Fruit fly (Drosophila melanogaster) whole organism, embryonic: ENCODE measurements around the gene Ogdh.

Experiments used
- Atf-2 ChIP-seq: fragments of 200-800 bp; sonication (Bioruptor generic); optimal IDR thresholded peaks from 2 replicates; lab custom pipeline; 2016; ENCODE audit warnings: missing biosample characterization, missing genetic modification characterization
- B-H2 ChIP-seq: fragments of 200-800 bp; sonication (Bioruptor generic); optimal IDR thresholded peaks from 2 replicates; lab custom pipeline; 2018; ENCODE audit warnings: missing biosample characterization, mild to moderate bottlenecking, missing genetic modification characterization
- BtbVII ChIP-seq: fragments of 200-800 bp; sonication (Bioruptor generic); optimal IDR thresholded peaks from 3 replicates; lab custom pipeline; 2017; ENCODE audit warnings: missing biosample characterization, mild to moderate bottlenecking, missing genetic modification characterization
- C15 ChIP-seq: fragments of 200-800 bp; sonication (Bioruptor generic); IDR thresholded peaks from 3 replicates; pipeline ENCODE4 v1.3.6; 2022; ENCODE audit warnings: missing biosample characterization, missing genetic modification characterization
- CG10543 ChIP-seq: fragments of 200-800 bp; sonication (Bioruptor generic); optimal IDR thresholded peaks from 3 replicates; lab custom pipeline; 2017; ENCODE audit warnings: missing biosample characterization, mild to moderate bottlenecking, missing genetic modification characterization, moderate library complexity
- CG12299 ChIP-seq: fragments of 200-800 bp; sonication (Bioruptor generic); optimal IDR thresholded peaks from 2 replicates; lab custom pipeline; 2018; ENCODE audit warnings: missing biosample characterization, mild to moderate bottlenecking, missing genetic modification characterization
- CG13287 ChIP-seq: fragments of 200-800 bp; sonication (Bioruptor generic); IDR thresholded peaks from 2 replicates; pipeline ENCODE4 v1.3.6; 2022; ENCODE audit warnings: missing biosample characterization, missing genetic modification characterization; ENCODE audit not compliant: partially characterized antibody
- CG13894 ChIP-seq: fragments of 200-800 bp; sonication (Bioruptor generic); optimal IDR thresholded peaks from 3 replicates; lab custom pipeline; 2018; ENCODE audit warnings: missing biosample characterization, mild to moderate bottlenecking, missing genetic modification characterization, moderate library complexity
- CG18476 ChIP-seq: fragments of 200-800 bp; sonication (Bioruptor generic); optimal IDR thresholded peaks from 2 replicates; lab custom pipeline; 2016; ENCODE audit warnings: missing biosample characterization, mild to moderate bottlenecking, missing genetic modification characterization
- CG2129 ChIP-seq: fragments of 200-800 bp; sonication (Bioruptor generic); IDR thresholded peaks from 2 replicates; pipeline ENCODE4 v1.3.6; 2022; ENCODE audit warnings: missing biosample characterization, missing genetic modification characterization; ENCODE audit not compliant: partially characterized antibody
- CG30020 ChIP-seq: fragments of 200-800 bp; optimal IDR thresholded peaks from 2 replicates; lab custom pipeline; 2019; ENCODE audit warnings: missing biosample characterization, mild to moderate bottlenecking, missing genetic modification characterization, moderate library complexity
- CG34224 ChIP-seq: fragments of 200-800 bp; sonication (Bioruptor generic); IDR thresholded peaks from 3 replicates; pipeline ENCODE4 v1.3.6; 2022; ENCODE audit warnings: missing biosample characterization, missing genetic modification characterization; ENCODE audit not compliant: partially characterized antibody
- CG4328 ChIP-seq: fragments of 200-800 bp; sonication (Bioruptor generic); optimal IDR thresholded peaks from 3 replicates; lab custom pipeline; 2017; ENCODE audit warnings: missing biosample characterization, missing genetic modification reagents, missing genetic modification characterization
- CG7839 ChIP-seq: fragments of 200-800 bp; sonication (Bioruptor generic); optimal IDR thresholded peaks from 3 replicates; lab custom pipeline; 2018; ENCODE audit warnings: missing biosample characterization, mild to moderate bottlenecking, missing genetic modification characterization, moderate library complexity
- CG8359 ChIP-seq: fragments of 200-800 bp; sonication (Bioruptor generic); optimal IDR thresholded peaks from 2 replicates; lab custom pipeline; 2017; ENCODE audit warnings: missing biosample characterization, mild to moderate bottlenecking, missing genetic modification characterization, borderline replicate concordance
- CG9215 ChIP-seq: fragments of 200-800 bp; sonication (Bioruptor generic); IDR thresholded peaks from 2 replicates; pipeline ENCODE4 v1.3.6; 2022; ENCODE audit warnings: missing biosample characterization, missing genetic modification characterization
- Dll ChIP-seq: fragments of 200-800 bp; sonication (Bioruptor generic); IDR thresholded peaks from 4 replicates; pipeline ENCODE4 v1.3.6; 2022; ENCODE audit warnings: missing biosample characterization, missing genetic modification characterization; ENCODE audit not compliant: partially characterized antibody
- HLH4C ChIP-seq: fragments of 200-800 bp; sonication (Bioruptor generic); IDR thresholded peaks from 3 replicates; pipeline ENCODE4 v1.3.6; 2022; ENCODE audit warnings: missing biosample characterization, missing genetic modification characterization; ENCODE audit not compliant: partially characterized antibody
- Hmx ChIP-seq: fragments of 200-800 bp; sonication (Bioruptor generic); optimal IDR thresholded peaks from 2 replicates; lab custom pipeline; 2016; ENCODE audit warnings: missing biosample characterization, missing genetic modification characterization
- Mrtf ChIP-seq: fragments of 200-800 bp; sonication (Bioruptor generic); IDR thresholded peaks from 3 replicates; pipeline ENCODE4 v1.3.6; 2022; ENCODE audit warnings: missing biosample characterization, missing genetic modification characterization
- NK7.1 ChIP-seq: fragments of 200-800 bp; sonication (Bioruptor generic); optimal IDR thresholded peaks from 3 replicates; lab custom pipeline; 2016; ENCODE audit warnings: missing biosample characterization, missing genetic modification characterization
- Nf-YB ChIP-seq: fragments of 200-800 bp; sonication (Bioruptor generic); optimal IDR thresholded peaks from 3 replicates; lab custom pipeline; 2019; ENCODE audit warnings: missing biosample characterization, mild to moderate bottlenecking, missing genetic modification characterization, moderate library complexity
- Optix ChIP-seq: fragments of 200-800 bp; sonication (Bioruptor generic); IDR thresholded peaks from 3 replicates; pipeline ENCODE4 v1.3.6; 2022; ENCODE audit warnings: missing biosample characterization, missing genetic modification characterization
- Xbp1 ChIP-seq: fragments of 200-800 bp; sonication (Bioruptor generic); optimal IDR thresholded peaks from 3 replicates; lab custom pipeline; 2016; ENCODE audit warnings: missing biosample characterization, mild to moderate bottlenecking, missing genetic modification characterization
- Xrp1 ChIP-seq: fragments of 200-800 bp; sonication (Bioruptor generic); IDR thresholded peaks from 2 replicates; pipeline ENCODE4 v1.3.6; 2022; ENCODE audit warnings: missing biosample characterization, missing genetic modification characterization
- aop ChIP-seq: fragments of 200-800 bp; sonication (Bioruptor generic); IDR thresholded peaks from 2 replicates; pipeline ENCODE4 v1.3.6; 2022; ENCODE audit warnings: missing biosample characterization, missing genetic modification characterization
- bab2 ChIP-seq: fragments of 200-800 bp; sonication (Bioruptor generic); optimal IDR thresholded peaks from 2 replicates; lab custom pipeline; 2016; ENCODE audit warnings: missing biosample characterization, missing genetic modification characterization
- chinmo ChIP-seq: fragments of 200-800 bp; sonication (Bioruptor generic); IDR thresholded peaks from 4 replicates; pipeline ENCODE4 v1.3.6; 2022; ENCODE audit warnings: missing biosample characterization, missing genetic modification characterization; ENCODE audit not compliant: partially characterized antibody
- chn ChIP-seq: fragments of 200-800 bp; sonication (Bioruptor generic); optimal IDR thresholded peaks from 2 replicates; lab custom pipeline; 2016; ENCODE audit warnings: missing biosample characterization, missing genetic modification characterization
- crol ChIP-seq: fragments of 200-800 bp; sonication (Bioruptor generic); IDR thresholded peaks from 2 replicates; pipeline ENCODE4 v1.3.6; 2022; ENCODE audit warnings: missing biosample characterization, missing genetic modification characterization
- eyg ChIP-seq: fragments of 200-800 bp; sonication (Bioruptor generic); optimal IDR thresholded peaks from 3 replicates; lab custom pipeline; 2016; ENCODE audit warnings: missing biosample characterization, missing genetic modification characterization
- fu2 ChIP-seq: fragments of 200-800 bp; sonication (Bioruptor generic); optimal IDR thresholded peaks from 2 replicates; lab custom pipeline; 2016; ENCODE audit warnings: missing biosample characterization, missing genetic modification characterization
- gfzf ChIP-seq: fragments of 200-800 bp; sonication (Bioruptor generic); optimal IDR thresholded peaks from 2 replicates; lab custom pipeline; 2016; ENCODE audit warnings: missing biosample characterization, mild to moderate bottlenecking, missing genetic modification characterization, moderate library complexity
- gt ChIP-seq: fragments of 200-800 bp; sonication (Bioruptor generic); IDR thresholded peaks from 2 replicates; pipeline ENCODE4 v1.3.6; 2022; ENCODE audit warnings: missing biosample characterization, missing genetic modification characterization
- hbn ChIP-seq: fragments of 200-800 bp; sonication (Bioruptor generic); IDR thresholded peaks from 2 replicates; pipeline ENCODE4 v1.3.6; 2022; ENCODE audit warnings: missing biosample characterization, missing genetic modification characterization; ENCODE audit not compliant: partially characterized antibody
- her ChIP-seq: fragments of 200-800 bp; sonication (Bioruptor generic); optimal IDR thresholded peaks from 2 replicates; lab custom pipeline; 2016; ENCODE audit warnings: missing biosample characterization, missing genetic modification characterization
- hkb ChIP-seq, 2 experiments: fragments of 200-800 bp in 1 of 2; fragments of >200 bp in 1 of 2; sonication (Bioruptor generic) in 1 of 2; IDR thresholded peaks in 1 of 2; optimal IDR thresholded peaks in 1 of 2; 2 replicates each; pipeline versions ENCODE4 v1.3.6 to Lab custom; 2017 to 2022; ENCODE audit warnings: missing biosample characterization in 1 of 2, missing genetic modification characterization in 1 of 2
- kah ChIP-seq: fragments of 200-800 bp; sonication (Bioruptor generic); optimal IDR thresholded peaks from 2 replicates; lab custom pipeline; 2018; ENCODE audit warnings: missing biosample characterization, mild to moderate bottlenecking, missing genetic modification characterization
- nerfin-1 ChIP-seq: fragments of 200-800 bp; sonication (Bioruptor generic); optimal IDR thresholded peaks from 3 replicates; lab custom pipeline; 2019; ENCODE audit warnings: missing biosample characterization, mild to moderate bottlenecking, missing genetic modification characterization, moderate library complexity
- prd ChIP-seq, 3 experiments: fragments of >200 bp in 2 of 3; fragments of 200-800 bp in 1 of 3; sonication (Bioruptor generic) in 1 of 3; optimal IDR thresholded peaks in 2 of 3; IDR thresholded peaks in 1 of 3; 2 replicates in 2 of 3; 3 replicates in 1 of 3; pipeline versions ENCODE4 v1.3.6 to Lab custom; 2017 to 2022; ENCODE audit warnings: missing biosample characterization in 1 of 3, missing genetic modification characterization in 1 of 3
- sna ChIP-seq: fragments of 200-800 bp; sonication (Bioruptor generic); IDR thresholded peaks from 2 replicates; pipeline ENCODE4 v1.3.6; 2022; ENCODE audit warnings: missing biosample characterization, missing genetic modification characterization; ENCODE audit not compliant: partially characterized antibody
- tna ChIP-seq: fragments of 200-800 bp; sonication (Bioruptor generic); IDR thresholded peaks from 2 replicates; pipeline ENCODE4 v1.3.6; 2022; ENCODE audit warnings: missing biosample characterization, missing genetic modification characterization; ENCODE audit not compliant: partially characterized antibody
- twi ChIP-seq: fragments of 200-800 bp; optimal IDR thresholded peaks from 2 replicates; lab custom pipeline; 2019; ENCODE audit warnings: missing biosample characterization, mild to moderate bottlenecking, missing genetic modification characterization, moderate library complexity
- wor ChIP-seq: fragments of 200-800 bp; sonication (Bioruptor generic); IDR thresholded peaks from 2 replicates; pipeline ENCODE4 v1.3.6; 2022; ENCODE audit warnings: missing biosample characterization, missing genetic modification characterization
- zen ChIP-seq: fragments of 200-800 bp; sonication (Bioruptor generic); optimal IDR thresholded peaks from 3 replicates; lab custom pipeline; 2018; ENCODE audit warnings: missing biosample characterization, mild to moderate bottlenecking, missing genetic modification characterization, moderate library complexity

Ogdh gene

DNA sequence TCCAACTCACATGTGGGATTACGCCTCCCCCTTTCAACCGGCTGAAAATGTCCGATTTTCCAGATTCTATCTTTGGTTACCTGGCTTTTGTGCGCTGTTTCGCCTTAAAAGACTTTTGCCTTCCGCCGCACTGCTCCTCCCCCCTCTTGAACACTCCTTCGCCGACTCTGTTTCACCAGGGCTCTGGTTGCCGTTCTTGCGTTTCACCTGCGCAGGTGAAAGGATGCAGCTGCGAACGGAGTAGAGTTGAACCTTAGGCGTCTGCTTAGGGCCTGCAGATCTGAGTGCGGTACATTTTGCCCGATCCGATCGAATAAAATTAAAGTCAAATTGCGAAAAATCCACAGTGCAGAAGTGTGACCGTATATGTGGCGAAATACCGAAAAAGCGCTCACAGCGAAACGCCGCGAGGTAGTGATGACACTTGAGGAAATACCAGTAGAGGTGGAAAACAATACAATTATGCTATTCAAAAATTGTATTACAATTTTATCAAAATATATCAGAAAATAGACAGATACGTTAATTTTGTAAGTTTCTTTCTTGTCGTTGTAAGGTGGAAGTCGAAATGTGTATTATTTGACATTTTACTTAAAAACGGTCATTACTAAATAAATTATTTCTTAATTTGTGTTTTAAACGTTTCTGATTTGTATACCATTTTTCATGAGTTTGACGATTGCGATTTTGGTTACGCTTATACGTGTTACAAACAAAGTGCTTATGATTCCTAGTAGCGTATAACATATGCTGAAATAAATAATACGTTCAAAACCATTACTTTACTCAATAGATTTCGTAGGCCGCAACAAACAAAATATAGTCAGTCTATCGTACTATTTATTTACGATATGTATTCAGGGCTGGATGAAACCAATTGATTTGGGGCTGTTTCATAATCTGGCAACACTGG, 61.3 kb downstream of the Ogdh start, which contains the start of the genes CG6664 and CG7728 (continued):
- TF ChIP-seq gfzf (GFP tag; lab: Kevin White, UChicago) (peak; percentile 83), HLH4C (GFP tag; lab: Robert Waterston, UW) (peak; percentile 45; the same call in 2 of the 3 replicates), CG13287 (GFP tag; lab: Robert Waterston, UW) (peak; percentile 42), twi (peak; percentile 25), prd (optimal IDR thresholded peaks at IDR 0.05; lab: Kevin White, UChicago) (no peak), prd (GFP tag; IDR thresholded peaks at IDR 0.05; lab: Robert Waterston, UW) (peak; percentile 62; the same call in 2 of the 3 replicates), Dll (GFP tag; lab: Robert Waterston, UW) (peak; percentile 69; the same call in 3 of the 4 replicates), wor (GFP tag; lab: Robert Waterston, UW) (0 out of 2 replicates have a peak, but pooled peaks have one; percentile 28), chn (GFP tag; lab: Kevin White, UChicago) (peak; percentile 7), Optix (no peak), CG34224 (GFP tag; lab: Robert Waterston, UW) (peak; percentile 45; the same call in 2 of the 3 replicates), CG10543 (GFP tag; lab: Kevin White, UChicago) (peak; percentile 49), BtbVII (no peak), her (GFP tag; lab: Kevin White, UChicago) (no peak), Mrtf (GFP tag; lab: Robert Waterston, UW) (no peak; the same call in 2 of the 3 replicates), aop (GFP tag; lab: Robert Waterston, UW) (no peak), gt (GFP tag; lab: Robert Waterston, UW) (no peak), CG7839 (tag; lab: Kevin White, UChicago) (no peak), Hmx (no peak), bab2 (GFP tag; lab: Kevin White, UChicago) (peak; percentile 38), crol (GFP tag; lab: Robert Waterston, UW) (peak; percentile 96), Xrp1 (no peak), zen (no peak), sna (GFP tag; lab: Robert Waterston, UW) (peak; percentile 36; the same call in 1 of the 2 replicates), C15 (GFP tag; lab: Robert Waterston, UW) (0 out of 3 replicates have a peak, but pooled peaks have one; percentile 23), CG13894 (tag; lab: Kevin White, UChicago) (no peak), tna (peak; percentile 31; the same call in 1 of the 2 replicates), CG12299 (no peak), fu2 (GFP tag; lab: Kevin White, UChicago) (peak; percentile 19), eyg (peak; percentile 7), CG30020 (peak; percentile 45), Nf-YB (GFP tag; lab: Kevin White, UChicago) (peak; percentile 30), CG8359 (no peak), Atf-2 (peak; percentile 8), hbn (GFP tag; lab: Robert Waterston, UW) (0 out of 2 replicates have a peak, but pooled peaks have one; percentile 35), CG4328 (GFP tag; lab: Kevin White, UChicago) (peak; percentile 56), kah (no peak), nerfin-1 (tag; lab: Kevin White, UChicago) (peak; percentile 43), CG2129 (no peak; the same call in 1 of the 2 replicates), NK7.1 (GFP tag; lab: Kevin White, UChicago) (no peak), hkb (optimal IDR thresholded peaks at IDR 0.05; lab: Kevin White, UChicago) (no peak), hkb (GFP tag; IDR thresholded peaks at IDR 0.05; lab: Robert Waterston, UW) (no peak), chinmo (GFP tag; lab: Robert Waterston, UW) (no peak), Xbp1 (peak; percentile 60), B-H2 (GFP tag; lab: Kevin White, UChicago) (no peak), CG9215 (GFP tag; lab: Robert Waterston, UW) (peak; percentile 46), CG18476 (GFP tag; lab: Kevin White, UChicago) (peak; percentile 40)
